Worm (Caenorhabditis elegans) whole organism, young adult: Measurements from ENCODE around the gene dpf-7.
"Not testable (repeated sequence)": the region's sequence is repeated elsewhere in the genome, so short reads cannot be mapped to it uniquely, and the experiment has no call there.

Experiments
- B0035.1 ChIP-seq: sonication (generic microtip); optimal IDR thresholded peaks from 2 replicates; lab custom pipeline; 2016; ENCODE audit warnings: missing genetic modification characterization, mild to moderate bottlenecking, missing compliant biosample characterization, missing genotype, missing genetic modification reagents
- D2030.7 ChIP-seq: fragments of 200-800 bp; sonication (Bioruptor generic); IDR thresholded peaks from 2 replicates; pipeline ENCODE4 v1.3.6; 2022; ENCODE audit warnings: missing genetic modification reagents, missing genetic modification characterization, missing compliant biosample characterization
- F33H1.4 ChIP-seq: fragments of 200-800 bp; sonication (Bioruptor generic); IDR thresholded peaks from 2 replicates; pipeline ENCODE4 v1.3.6; 2022; ENCODE audit warnings: missing genetic modification reagents, missing genetic modification characterization, missing compliant biosample characterization
- F52B5.7 ChIP-seq: sonication (generic microtip); optimal IDR thresholded peaks from 2 replicates; lab custom pipeline; 2016; ENCODE audit warnings: mild to moderate bottlenecking, missing genetic modification characterization, missing compliant biosample characterization
- Y79H2A.3 ChIP-seq: fragments of 200-800 bp; sonication (Bioruptor generic); conservative IDR thresholded peaks from 2 replicates; pipeline ENCODE4 v1.3.6; 2022; ENCODE audit warnings: missing genetic modification reagents, missing genetic modification characterization, missing compliant biosample characterization
- Y95B8A.8 ChIP-seq: fragments of 200-800 bp; sonication (Bioruptor generic); IDR thresholded peaks from 2 replicates; pipeline ENCODE4 v1.3.6; 2022; ENCODE audit warnings: missing genetic modification reagents, missing genetic modification characterization, missing compliant biosample characterization
- atf-7 ChIP-seq: sonication (generic microtip); optimal IDR thresholded peaks from 2 replicates; lab custom pipeline; 2017; ENCODE audit warnings: mild to moderate bottlenecking, missing genetic modification characterization, missing compliant biosample characterization
- attf-6 ChIP-seq: fragments of 200-800 bp; sonication (Bioruptor generic); IDR thresholded peaks from 2 replicates; pipeline ENCODE4 v1.3.6; 2022; ENCODE audit warnings: missing genetic modification reagents, missing genetic modification characterization, missing compliant biosample characterization
- ceh-91 ChIP-seq: fragments of 200-800 bp; sonication (Bioruptor generic); IDR thresholded peaks from 2 replicates; pipeline ENCODE4 v1.3.6; 2022; ENCODE audit warnings: missing genetic modification reagents, missing genetic modification characterization, missing compliant biosample characterization
- efl-1 ChIP-seq: fragments of 150-350 bp; optimal IDR thresholded peaks from 2 replicates; lab custom pipeline; 2014; ENCODE audit warnings: missing biosample characterization, missing genetic modification reagents, missing genetic modification characterization
- egrh-3 ChIP-seq: fragments of 200-800 bp; sonication (Bioruptor generic); IDR thresholded peaks from 2 replicates; pipeline ENCODE4 v1.3.6; 2022; ENCODE audit warnings: missing genetic modification reagents, missing genetic modification characterization, missing compliant biosample characterization
- ekl-4 ChIP-seq: fragments of 200-800 bp; sonication (Bioruptor generic); IDR thresholded peaks from 2 replicates; pipeline ENCODE4 v1.3.6; 2022; ENCODE audit warnings: missing genetic modification reagents, missing genetic modification characterization, missing compliant biosample characterization
- fkh-3 ChIP-seq: sonication (generic microtip); optimal IDR thresholded peaks from 2 replicates; lab custom pipeline; 2016; ENCODE audit warnings: mild to moderate bottlenecking, missing genetic modification characterization, missing compliant biosample characterization
- gei-17 ChIP-seq: fragments of 200-800 bp; sonication (Bioruptor generic); optimal IDR thresholded peaks from 2 replicates; lab custom pipeline; 2018; ENCODE audit warnings: mild to moderate bottlenecking, missing genetic modification characterization, missing compliant biosample characterization
- hmg-1.2 ChIP-seq: fragments of 200-800 bp; sonication (Bioruptor generic); IDR thresholded peaks from 2 replicates; pipeline ENCODE4 v1.3.6; 2022; ENCODE audit warnings: missing genetic modification reagents, missing genetic modification characterization, missing compliant biosample characterization
- hrde-1 ChIP-seq: sonication (generic microtip); optimal IDR thresholded peaks from 2 replicates; lab custom pipeline; 2016; ENCODE audit warnings: missing genetic modification characterization, mild to moderate bottlenecking, missing compliant biosample characterization, moderate library complexity, missing genotype, missing genetic modification reagents, borderline replicate concordance
- hsf-1 ChIP-seq: fragments of 200-800 bp; sonication (Bioruptor generic); IDR thresholded peaks from 2 replicates; pipeline ENCODE4 v1.3.6; 2022; ENCODE audit warnings: missing genetic modification reagents, missing genetic modification characterization, missing compliant biosample characterization
- lin-54 ChIP-seq: fragments of 200-800 bp; sonication (Bioruptor generic); optimal IDR thresholded peaks from 2 replicates; lab custom pipeline; 2018; ENCODE audit warnings: mild to moderate bottlenecking, missing genetic modification characterization, missing compliant biosample characterization
- lsl-1 ChIP-seq: fragments of 200-800 bp; sonication (Bioruptor generic); optimal IDR thresholded peaks from 2 replicates; lab custom pipeline; 2018; ENCODE audit warnings: mild to moderate bottlenecking, missing genetic modification characterization, moderate library complexity, missing compliant biosample characterization
- madf-3 ChIP-seq: fragments of 200-800 bp; sonication (Bioruptor generic); IDR thresholded peaks from 2 replicates; pipeline ENCODE4 v1.3.6; 2022; ENCODE audit warnings: missing genetic modification reagents, missing genetic modification characterization, missing compliant biosample characterization
- madf-6 ChIP-seq: fragments of 200-800 bp; sonication (Bioruptor generic); IDR thresholded peaks from 2 replicates; pipeline ENCODE4 v1.3.6; 2022; ENCODE audit warnings: missing genetic modification reagents, missing genetic modification characterization, missing compliant biosample characterization
- madf-8 ChIP-seq: fragments of 200-800 bp; sonication (Bioruptor generic); conservative IDR thresholded peaks from 2 replicates; pipeline ENCODE4 v1.3.6; 2022; ENCODE audit warnings: missing genetic modification reagents, missing genetic modification characterization, missing compliant biosample characterization
- mcd-1 ChIP-seq: fragments of 200-800 bp; sonication (Bioruptor generic); IDR thresholded peaks from 2 replicates; pipeline ENCODE4 v1.3.6; 2022; ENCODE audit warnings: missing genetic modification reagents, missing genetic modification characterization, missing compliant biosample characterization
- nfya-1 ChIP-seq: sonication (generic microtip); optimal IDR thresholded peaks from 2 replicates; lab custom pipeline; 2017; ENCODE audit warnings: antibody characterized with exemption, missing compliant biosample characterization, missing genetic modification characterization, borderline replicate concordance; ENCODE audit not compliant: insufficient read depth
- nhr-80 ChIP-seq: sonication (generic microtip); optimal IDR thresholded peaks from 2 replicates; lab custom pipeline; 2016; ENCODE audit warnings: missing genetic modification characterization, missing compliant biosample characterization
- pbrm-1 ChIP-seq: fragments of 200-800 bp; sonication (Bioruptor generic); IDR thresholded peaks from 2 replicates; pipeline ENCODE4 v1.3.6; 2022; ENCODE audit warnings: missing genetic modification reagents, missing genetic modification characterization, missing compliant biosample characterization
- rec-8 ChIP-seq, 2 experiments: sonication (generic microtip); optimal IDR thresholded peaks; 2 replicates each; lab custom pipeline; 2016; ENCODE audit warnings: mild to moderate bottlenecking in 2 of 2, missing genetic modification characterization in 2 of 2, missing genetic modification reagents in 2 of 2, missing genotype in 2 of 2, missing biosample characterization in 1 of 2, missing compliant biosample characterization in 1 of 2, moderate library complexity in 1 of 2
- sdz-38 ChIP-seq: sonication (generic microtip); optimal IDR thresholded peaks from 2 replicates; lab custom pipeline; 2016; ENCODE audit warnings: missing genotype, missing genetic modification characterization, missing compliant biosample characterization
- snpc-1.1 ChIP-seq: sonication (generic microtip); optimal IDR thresholded peaks from 2 replicates; lab custom pipeline; 2017; ENCODE audit warnings: missing genetic modification characterization, mild to moderate bottlenecking, missing compliant biosample characterization, antibody characterized with exemption, moderate library complexity, missing genotype, missing genetic modification reagents; ENCODE audit not compliant: insufficient read depth
- snpc-1.3 ChIP-seq: sonication (generic microtip); optimal IDR thresholded peaks from 2 replicates; lab custom pipeline; 2017; ENCODE audit warnings: missing genetic modification characterization, mild to moderate bottlenecking, missing compliant biosample characterization, antibody characterized with exemption, moderate library complexity, missing genotype, missing genetic modification reagents; ENCODE audit not compliant: insufficient read depth
- snpc-3.4 ChIP-seq: sonication (generic microtip); optimal IDR thresholded peaks from 2 replicates; lab custom pipeline; 2017; ENCODE audit warnings: missing genetic modification characterization, mild to moderate bottlenecking, missing compliant biosample characterization, antibody characterized with exemption, moderate library complexity, missing genotype, missing genetic modification reagents
- snpc-4 ChIP-seq, 5 experiments: fragments of 150-350 bp in 1 of 5; sonication (generic microtip) in 4 of 5; optimal IDR thresholded peaks; 2 replicates each; lab custom pipeline; 2014 to 2018; ENCODE audit warnings: missing genetic modification characterization in 5 of 5, missing biosample characterization in 3 of 5, antibody characterized with exemption in 2 of 5, mild to moderate bottlenecking in 2 of 5, missing compliant biosample characterization in 2 of 5, missing genotype in 2 of 5, moderate library complexity in 2 of 5, missing genetic modification reagents in 1 of 5
- tbp1 ChIP-seq: fragments of 200-800 bp; sonication (Bioruptor generic); optimal IDR thresholded peaks from 2 replicates; lab custom pipeline; 2018; ENCODE audit warnings: mild to moderate bottlenecking, missing genetic modification characterization, missing compliant biosample characterization
- tlf-1 ChIP-seq: fragments of 200-800 bp; sonication (Bioruptor generic); optimal IDR thresholded peaks from 2 replicates; lab custom pipeline; 2018; ENCODE audit warnings: mild to moderate bottlenecking, missing genetic modification characterization, missing compliant biosample characterization
- unc-130 ChIP-seq: sonication (generic microtip); optimal IDR thresholded peaks from 2 replicates; lab custom pipeline; 2016; ENCODE audit warnings: missing genetic modification reagents, missing genetic modification characterization, missing compliant biosample characterization
- xnd-1 ChIP-seq: sonication (generic microtip); optimal IDR thresholded peaks from 2 replicates; lab custom pipeline; 2016; ENCODE audit warnings: missing genotype, missing genetic modification reagents, missing genetic modification characterization, missing compliant biosample characterization
- ztf-18 ChIP-seq: sonication (generic microtip); optimal IDR thresholded peaks from 2 replicates; lab custom pipeline; 2016; ENCODE audit warnings: missing genotype, mild to moderate bottlenecking, missing genetic modification characterization, missing compliant biosample characterization

The dpf-7 gene

DNA sequence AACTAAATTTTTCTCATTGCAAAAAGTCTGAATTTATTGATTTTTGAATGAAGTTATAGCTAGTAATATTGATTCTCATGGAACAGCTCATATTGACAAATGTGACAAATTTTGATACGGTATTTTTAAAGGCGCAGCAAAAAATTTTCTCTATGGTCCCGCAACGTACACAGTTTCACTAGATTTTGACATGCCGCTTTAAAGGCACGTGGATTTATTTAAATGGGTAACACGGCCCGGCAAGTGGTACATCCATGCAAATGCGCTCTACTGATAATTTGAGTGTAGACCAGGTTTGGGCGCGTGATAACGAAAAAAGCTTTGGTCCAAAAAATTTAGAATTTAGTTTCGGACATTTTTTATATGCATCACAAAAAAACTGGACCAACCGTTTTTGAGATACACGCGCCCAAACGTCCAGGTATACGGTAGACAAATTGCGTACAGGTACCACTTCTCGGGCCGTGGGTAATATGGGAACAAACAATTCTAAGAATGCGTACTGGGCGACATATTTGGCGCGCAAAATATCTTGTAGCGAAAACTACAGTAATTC, 39.3 kb downstream of the dpf-7 start:
- TF ChIP-seq xnd-1 (tag; lab: Kevin White, UChicago) = peak; percentile 17
- TF ChIP-seq lsl-1 = peak; percentile 52
- peak; percentile 75 for TF ChIP-seq madf-6
- not testable (repeated sequence) for TF ChIP-seq snpc-4 (GFP tag; optimal IDR thresholded peaks at IDR 0.05; lab: Kevin White, UChicago)
- TF ChIP-seq snpc-4 (tag; optimal IDR thresholded peaks at IDR 0.05; lab: Kevin White, UChicago) = peak in 1 of 4 experiments; percentile 39
- TF ChIP-seq F33H1.4 (GFP tag; lab: Robert Waterston, UW) = peak; percentile 49
- peak; percentile 26; the same call in 1 of the 2 replicates for TF ChIP-seq hmg-1.2
- TF ChIP-seq mcd-1 (GFP tag; lab: Robert Waterston, UW) = peak; percentile 70

DNA sequence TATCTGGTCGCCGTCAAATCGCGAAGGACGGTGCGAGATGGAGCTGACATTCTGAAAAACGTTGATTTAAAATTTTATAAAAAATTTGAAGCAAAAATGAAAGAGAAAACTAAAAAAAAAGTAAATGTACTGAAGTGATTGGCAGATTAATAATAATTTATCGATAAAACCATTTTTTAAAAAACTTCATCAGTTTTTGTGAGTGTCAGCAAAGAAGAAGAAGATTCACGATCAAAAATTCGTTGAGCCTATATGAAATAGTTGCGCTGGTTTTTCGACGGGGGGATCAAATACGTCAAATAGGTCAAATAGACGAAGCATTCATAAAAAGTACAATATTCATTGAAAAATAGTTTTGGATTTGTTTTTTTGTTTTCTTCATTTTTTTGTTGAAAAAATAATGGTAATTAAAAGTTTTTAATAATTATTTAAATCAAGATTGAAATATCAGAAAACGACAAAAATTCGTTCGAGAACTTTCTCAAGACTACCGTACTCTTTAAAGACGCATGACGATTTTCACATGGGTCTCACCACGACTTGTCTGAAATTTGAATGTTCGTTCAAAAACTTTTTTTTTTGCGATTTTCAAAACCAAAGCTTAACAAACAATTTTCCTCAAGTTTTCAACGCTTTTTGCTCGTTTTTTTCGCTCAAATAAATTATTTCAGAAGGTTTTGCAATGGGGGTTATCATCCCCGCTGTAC, 41.9 kb downstream of the dpf-7 start, which contains the start of the genes memi-1 and cyp-31A3:
Gene memi-1, minus strand, starts transcription at position 51 of the 707 bp plus-strand sequence.
Gene cyp-31A3, plus strand, starts transcription at position 672 of the 707 bp plus-strand sequence.
- peak; percentile 54 for TF ChIP-seq tlf-1
- no peak for TF ChIP-seq sdz-38 (tag; lab: Kevin White, UChicago)
- peak; percentile 67; the same call in 1 of the 2 replicates for TF ChIP-seq mcd-1 (GFP tag; lab: Robert Waterston, UW)
- no peak for TF ChIP-seq unc-130
- no peak for TF ChIP-seq nhr-80 (tag; lab: Kevin White, UChicago)
- TF ChIP-seq ztf-18 (tag; lab: Kevin White, UChicago) = no peak
- TF ChIP-seq F52B5.7 (tag; lab: Kevin White, UChicago) = no peak
- peak; percentile 81 for TF ChIP-seq snpc-3.4 (tag; lab: Kevin White, UChicago)
- no peak for TF ChIP-seq fkh-3
- peak; percentile 86 for TF ChIP-seq xnd-1 (tag; lab: Kevin White, UChicago)
- no peak for TF ChIP-seq nfya-1 (tag; lab: Kevin White, UChicago)
- no peak for TF ChIP-seq egrh-3 (GFP tag; lab: Robert Waterston, UW)
- peak; percentile 44; the same call in 1 of the 2 replicates for TF ChIP-seq attf-6 (GFP tag; lab: Robert Waterston, UW)
- peak; percentile 85 for TF ChIP-seq lin-54 (GFP tag; lab: Kevin White, UChicago)
- TF ChIP-seq Y79H2A.3 (GFP tag; lab: Robert Waterston, UW) = no peak
- TF ChIP-seq F33H1.4 (GFP tag; lab: Robert Waterston, UW) = peak; percentile 97
- TF ChIP-seq madf-3 (GFP tag; lab: Robert Waterston, UW) = 0 out of 2 replicates have a peak, but pooled peaks have one; percentile 31
- peak; percentile 46 for TF ChIP-seq snpc-1.1
- peak; percentile 75 for TF ChIP-seq ekl-4
- TF ChIP-seq hsf-1 (GFP tag; lab: Robert Waterston, UW) = peak; percentile 99
- TF ChIP-seq gei-17 = no peak
- no peak for TF ChIP-seq atf-7
- peak; percentile 37 for TF ChIP-seq tbp1 (GFP tag; lab: Kevin White, UChicago)
- TF ChIP-seq snpc-4 (GFP tag; optimal IDR thresholded peaks at IDR 0.05; lab: Kevin White, UChicago) = peak; percentile 37
- TF ChIP-seq snpc-4 (tag; optimal IDR thresholded peaks at IDR 0.05; lab: Kevin White, UChicago) = peak; percentile 8 to 80 (median 58)
- peak; percentile 32 for TF ChIP-seq efl-1 (GFP tag; lab: Kevin White, UChicago)
- TF ChIP-seq pbrm-1 (GFP tag; lab: Robert Waterston, UW) = peak; percentile 44; the same call in 1 of the 2 replicates
- TF ChIP-seq madf-8 = peak; percentile 87
- TF ChIP-seq B0035.1 (tag; lab: Kevin White, UChicago) = no peak
- peak; percentile 94 for TF ChIP-seq lsl-1
- TF ChIP-seq snpc-1.3 (tag; lab: Kevin White, UChicago) = peak; percentile 52
- TF ChIP-seq madf-6 = peak; percentile 96
- TF ChIP-seq Y95B8A.8 (GFP tag; lab: Robert Waterston, UW) = no peak
- peak; percentile 77 for TF ChIP-seq ceh-91 (GFP tag; lab: Robert Waterston, UW)
- no peak for TF ChIP-seq hrde-1 (tag; lab: Kevin White, UChicago)
- TF ChIP-seq hmg-1.2 = 0 out of 2 replicates have a peak, but pooled peaks have one; percentile 20
- no peak for TF ChIP-seq rec-8 (tag; optimal IDR thresholded peaks at IDR 0.05; lab: Kevin White, UChicago)
- TF ChIP-seq D2030.7 (GFP tag; lab: Robert Waterston, UW) = peak; percentile 82
